Worm (Caenorhabditis elegans) whole organism, L1 larva: ENCODE measurements around the gene kbp-1.

Experiments
- C04F5.9 ChIP-seq: sonication (generic microtip); optimal IDR thresholded peaks from 2 replicates; lab custom pipeline; 2016; ENCODE audit warnings: missing genetic modification characterization, missing compliant biosample characterization
- C16A3.4 ChIP-seq: fragments of 150-350 bp; optimal IDR thresholded peaks from 2 replicates; lab custom pipeline; 2014; ENCODE audit warnings: missing biosample characterization, missing genetic modification characterization
- C34B4.2 ChIP-seq: sonication (generic microtip); optimal IDR thresholded peaks from 2 replicates; lab custom pipeline; 2017; ENCODE audit warnings: mild to moderate bottlenecking, missing genetic modification characterization, missing compliant biosample characterization
- Y116A8C.19 ChIP-seq: sonication (generic microtip); optimal IDR thresholded peaks from 2 replicates; lab custom pipeline; 2016; ENCODE audit warnings: missing compliant biosample characterization, missing genetic modification characterization, borderline replicate concordance
- alr-1 ChIP-seq: fragments of 200-800 bp; sonication (Bioruptor generic); optimal IDR thresholded peaks from 2 replicates; lab custom pipeline; 2018; ENCODE audit warnings: borderline replicate concordance, mild to moderate bottlenecking, missing genetic modification characterization, missing compliant biosample characterization
- aly-2 ChIP-seq: fragments of 150-350 bp; optimal IDR thresholded peaks from 2 replicates; lab custom pipeline; 2014; ENCODE audit warnings: missing biosample characterization, missing genetic modification characterization
- blmp-1 ChIP-seq: fragments of 150-350 bp; optimal IDR thresholded peaks from 2 replicates; lab custom pipeline; 2014; ENCODE audit warnings: missing biosample characterization, missing genetic modification characterization
- ceh-8 ChIP-seq: fragments of 200-800 bp; sonication (Bioruptor generic); optimal IDR thresholded peaks from 2 replicates; lab custom pipeline; 2018; ENCODE audit warnings: mild to moderate bottlenecking, missing genetic modification characterization, moderate library complexity, missing compliant biosample characterization
- ceh-88 ChIP-seq: fragments of 200-800 bp; sonication (Bioruptor generic); IDR thresholded peaks from 2 replicates; pipeline ENCODE4 v1.3.6; 2022; ENCODE audit warnings: missing genetic modification characterization, missing compliant biosample characterization
- ceh-90 ChIP-seq: sonication (generic microtip); optimal IDR thresholded peaks from 2 replicates; lab custom pipeline; 2016; ENCODE audit warnings: missing genetic modification characterization, missing compliant biosample characterization
- efl-1 ChIP-seq, 4 experiments: fragments of 150-350 bp; optimal IDR thresholded peaks in 3 of 4; peaks in 1 of 4; 1 replicate in 1 of 4; 2 replicates in 3 of 4; lab custom pipeline; 2014; ENCODE audit warnings: missing biosample characterization in 2 of 4, missing genetic modification characterization in 2 of 4, missing genetic modification reagents in 2 of 4
- efl-3 ChIP-seq: fragments of 200-800 bp; sonication (Bioruptor generic); optimal IDR thresholded peaks from 2 replicates; lab custom pipeline; 2018; ENCODE audit warnings: mild to moderate bottlenecking, missing genetic modification characterization, missing compliant biosample characterization
- egl-13 ChIP-seq: sonication (generic microtip); optimal IDR thresholded peaks from 2 replicates; lab custom pipeline; 2016; ENCODE audit warnings: missing genotype, missing genetic modification reagents, missing genetic modification characterization, missing compliant biosample characterization
- egl-27 ChIP-seq, 2 experiments: fragments of 150-350 bp in 1 of 2; sonication (generic microtip); optimal IDR thresholded peaks; 3 replicates each; lab custom pipeline; 2017 to 2018; ENCODE audit warnings: missing biosample characterization in 2 of 2, missing genetic modification characterization in 2 of 2, missing genetic modification reagents in 2 of 2
- elt-2 ChIP-seq: sonication (generic microtip); optimal IDR thresholded peaks from 2 replicates; lab custom pipeline; 2016; ENCODE audit warnings: missing genetic modification characterization, mild to moderate bottlenecking, inconsistent platforms, missing compliant biosample characterization, missing genetic modification reagents
- elt-3 ChIP-seq, 6 experiments: fragments of 150-350 bp in 1 of 6; sonication (generic microtip); optimal IDR thresholded peaks; 2 replicates each; lab custom pipeline; 2017 to 2018; ENCODE audit warnings: missing biosample characterization in 6 of 6, missing genetic modification characterization in 6 of 6, inconsistent platforms in 1 of 6
- ets-5 ChIP-seq: fragments of 200-800 bp; sonication (Bioruptor generic); IDR thresholded peaks from 2 replicates; pipeline ENCODE4 v1.3.6; 2022; ENCODE audit warnings: missing genetic modification characterization, missing compliant biosample characterization
- fkh-10 ChIP-seq: sonication (generic microtip); optimal IDR thresholded peaks from 2 replicates; lab custom pipeline; 2017; ENCODE audit warnings: missing biosample characterization, missing genetic modification reagents, missing genetic modification characterization
- fkh-8 ChIP-seq: sonication (generic microtip); optimal IDR thresholded peaks from 2 replicates; lab custom pipeline; 2016; ENCODE audit warnings: mild to moderate bottlenecking, missing genetic modification characterization, missing compliant biosample characterization
- fos-1 ChIP-seq: fragments of 150-350 bp; optimal IDR thresholded peaks from 2 replicates; lab custom pipeline; 2014; ENCODE audit warnings: missing biosample characterization, missing genetic modification characterization
- hpl-2 ChIP-seq: fragments of 150-350 bp; optimal IDR thresholded peaks from 2 replicates; lab custom pipeline; 2014; ENCODE audit warnings: missing biosample characterization, missing genetic modification reagents, missing genetic modification characterization
- lin-14 ChIP-seq: fragments of 200-800 bp; sonication (Bioruptor generic); optimal IDR thresholded peaks from 2 replicates; lab custom pipeline; 2018; ENCODE audit warnings: mild to moderate bottlenecking, missing genetic modification characterization, moderate library complexity, missing compliant biosample characterization
- lin-15B ChIP-seq: fragments of 150-350 bp; sonication (generic microtip); optimal IDR thresholded peaks from 3 replicates; lab custom pipeline; 2014; ENCODE audit warnings: missing biosample characterization, missing genetic modification characterization
- lin-35 ChIP-seq, 2 experiments: fragments of 150-350 bp; optimal IDR thresholded peaks; 2 replicates each; lab custom pipeline; 2014; ENCODE audit warnings: missing biosample characterization in 2 of 2, missing genetic modification characterization in 2 of 2, missing genetic modification reagents in 2 of 2
- lin-39 ChIP-seq: fragments of 150-350 bp; optimal IDR thresholded peaks from 2 replicates; lab custom pipeline; 2014; ENCODE audit warnings: missing biosample characterization, missing genetic modification reagents, missing genetic modification characterization
- lsy-2 ChIP-seq, 2 experiments: fragments of 150-350 bp; optimal IDR thresholded peaks; 2 replicates each; lab custom pipeline; 2014; ENCODE audit warnings: missing biosample characterization in 2 of 2, missing genetic modification characterization in 2 of 2
- mep-1 ChIP-seq: fragments of 150-350 bp; optimal IDR thresholded peaks from 2 replicates; lab custom pipeline; 2014; ENCODE audit warnings: missing biosample characterization, missing genetic modification characterization
- nhr-12 ChIP-seq: sonication (generic microtip); optimal IDR thresholded peaks from 2 replicates; lab custom pipeline; 2017; ENCODE audit warnings: missing biosample characterization, missing genetic modification characterization
- nhr-19 ChIP-seq: fragments of 200-800 bp; sonication (Bioruptor generic); conservative IDR thresholded peaks from 2 replicates; pipeline ENCODE4 v1.3.6; 2022; ENCODE audit warnings: missing genetic modification characterization, missing compliant biosample characterization
- nhr-237 ChIP-seq: fragments of 150-350 bp; optimal IDR thresholded peaks from 2 replicates; lab custom pipeline; 2014; ENCODE audit warnings: missing biosample characterization, missing genetic modification characterization
- nhr-47 ChIP-seq: sonication (generic microtip); optimal IDR thresholded peaks from 2 replicates; lab custom pipeline; 2016; ENCODE audit warnings: mild to moderate bottlenecking, missing genetic modification characterization, moderate library complexity, missing compliant biosample characterization
- nhr-71 ChIP-seq: sonication (generic microtip); optimal IDR thresholded peaks from 2 replicates; lab custom pipeline; 2016; ENCODE audit warnings: mild to moderate bottlenecking, missing genetic modification characterization, moderate library complexity, missing compliant biosample characterization
- nhr-84 ChIP-seq: sonication (generic microtip); optimal IDR thresholded peaks from 2 replicates; lab custom pipeline; 2017; ENCODE audit warnings: missing biosample characterization, missing genetic modification characterization
- nhr-85 ChIP-seq: sonication (generic microtip); peaks from one replicate; lab custom pipeline; 2016; ENCODE audit warnings: missing genetic modification characterization, inconsistent platforms, missing compliant biosample characterization
- nhr-90 ChIP-seq: sonication (generic microtip); optimal IDR thresholded peaks from 2 replicates; lab custom pipeline; 2016; ENCODE audit warnings: mild to moderate bottlenecking, missing genetic modification characterization, missing compliant biosample characterization; ENCODE audit not compliant: poor library complexity
- pqm-1 ChIP-seq: sonication (generic microtip); optimal IDR thresholded peaks from 3 replicates; lab custom pipeline; 2017; ENCODE audit warnings: missing biosample characterization, missing genetic modification characterization
- rnt-1 ChIP-seq: sonication (generic microtip); optimal IDR thresholded peaks from 2 replicates; lab custom pipeline; 2016; ENCODE audit warnings: mild to moderate bottlenecking, missing genetic modification characterization, moderate library complexity, missing compliant biosample characterization
- snpc-4 ChIP-seq: fragments of 150-350 bp; optimal IDR thresholded peaks from 2 replicates; lab custom pipeline; 2014; ENCODE audit warnings: missing biosample characterization, missing genetic modification characterization
- snu-23 ChIP-seq: sonication (generic microtip); optimal IDR thresholded peaks from 2 replicates; lab custom pipeline; 2016; ENCODE audit warnings: missing genetic modification characterization, missing compliant biosample characterization
- sup-37 ChIP-seq: fragments of 200-800 bp; sonication (Bioruptor generic); optimal IDR thresholded peaks from 2 replicates; lab custom pipeline; 2018; ENCODE audit warnings: mild to moderate bottlenecking, missing genetic modification characterization, missing compliant biosample characterization
- swsn-7 ChIP-seq: sonication (generic microtip); optimal IDR thresholded peaks from 2 replicates; lab custom pipeline; 2016; ENCODE audit warnings: missing genetic modification characterization, missing compliant biosample characterization
- tbx-2 ChIP-seq: sonication (generic microtip); optimal IDR thresholded peaks from 2 replicates; lab custom pipeline; 2016; ENCODE audit warnings: missing genetic modification characterization, missing compliant biosample characterization
- unc-130 ChIP-seq: fragments of 150-350 bp; optimal IDR thresholded peaks from 2 replicates; lab custom pipeline; 2017; ENCODE audit warnings: missing biosample characterization, missing genetic modification characterization, inconsistent platforms
- unc-30 ChIP-seq: sonication (generic microtip); optimal IDR thresholded peaks from 2 replicates; lab custom pipeline; 2017; ENCODE audit warnings: missing biosample characterization, missing genetic modification characterization
- unc-62 ChIP-seq: fragments of 150-350 bp; optimal IDR thresholded peaks from 2 replicates; lab custom pipeline; 2014; ENCODE audit warnings: missing biosample characterization, missing genetic modification reagents, missing genetic modification characterization
- vab-15 ChIP-seq: sonication (generic microtip); optimal IDR thresholded peaks from 2 replicates; lab custom pipeline; 2017; ENCODE audit warnings: missing genotype, mild to moderate bottlenecking, missing genetic modification characterization, missing compliant biosample characterization
- xbp-1 ChIP-seq: sonication (generic microtip); optimal IDR thresholded peaks from 2 replicates; lab custom pipeline; 2016; ENCODE audit warnings: missing genetic modification characterization, missing compliant biosample characterization
- zip-4 ChIP-seq: fragments of 200-800 bp; sonication (Bioruptor generic); optimal IDR thresholded peaks from 2 replicates; lab custom pipeline; 2018; ENCODE audit warnings: mild to moderate bottlenecking, missing genetic modification characterization, moderate library complexity, missing compliant biosample characterization

kbp-1 gene

ce11 chrIII:6863901-6864300 is 5.5 kb upstream of the kbp-1 start, which contains the start of gene sma-3:
Gene sma-3, minus strand, starts transcription at chrIII:6863968.
- TF ChIP-seq lin-14 (GFP tag; lab: Kevin White, UChicago) (peak; percentile 64), efl-3 (GFP tag; lab: Kevin White, UChicago) (no peak), xbp-1 (tag; lab: Kevin White, UChicago) (no peak), snu-23 (peak; percentile 3), nhr-71 (no peak), efl-1 (optimal IDR thresholded peaks at IDR 0.05; lab: Kevin White, UChicago) (no peak), efl-1 (GFP tag; optimal IDR thresholded peaks at IDR 0.05 in 1 of 2; lab: Kevin White, UChicago) (peak in 1 of 2 experiments; percentile 74), nhr-12 (tag; lab: Kevin White, UChicago) (no peak), lsy-2 (tag; optimal IDR thresholded peaks at IDR 0.05; lab: Kevin White, UChicago) (peak in 1 of 2 experiments; percentile 16), lin-35 (GFP tag; optimal IDR thresholded peaks at IDR 0.05; lab: Kevin White, UChicago) (peak in 1 of 2 experiments; percentile 22), elt-3 (tag; optimal IDR thresholded peaks at IDR 0.05; lab: Kevin White, UChicago) (peak in 3 of 6 experiments; percentile 18 to 81 (median 19)), mep-1 (peak; percentile 7), blmp-1 (peak; percentile 96), elt-2 (tag; lab: Kevin White, UChicago) (peak; percentile 10)

ce11 chrIII:6869996-6870395 is 563 bp downstream of the kbp-1 start, which contains the start of gene K04C2.8:
Gene K04C2.8, plus strand, starts transcription at chrIII:6870296.
- TF ChIP-seq ceh-88 (GFP tag; lab: Robert Waterston, UW) (no peak), efl-3 (GFP tag; lab: Kevin White, UChicago) (no peak), aly-2 (no peak), snpc-4 (tag; lab: Kevin White, UChicago) (no peak), egl-27 (tag; optimal IDR thresholded peaks at IDR 0.05; lab: Kevin White, UChicago) (no peak), unc-30 (tag; lab: Kevin White, UChicago) (no peak), nhr-90 (no peak), ets-5 (GFP tag; lab: Robert Waterston, UW) (no peak), C16A3.4 (no peak), fos-1 (tag; lab: Kevin White, UChicago) (no peak), fkh-10 (GFP tag; lab: Kevin White, UChicago) (no peak), nhr-85 (tag; lab: Kevin White, UChicago) (no peak), nhr-237 (tag; lab: Kevin White, UChicago) (no peak)

ce11 chrIII:6871067-6871466 is 1.6 kb downstream of the kbp-1 start:
- no peak for TF ChIP-seq lin-15B
- no peak for TF ChIP-seq ceh-90 (tag; lab: Kevin White, UChicago)
- no peak for TF ChIP-seq snpc-4 (tag; lab: Kevin White, UChicago)
- no peak for TF ChIP-seq zip-4 (GFP tag; lab: Kevin White, UChicago)
- no peak for TF ChIP-seq sup-37
- TF ChIP-seq unc-62 (GFP tag; lab: Kevin White, UChicago) = no peak
- TF ChIP-seq lin-39 (tag; lab: Kevin White, UChicago) = no peak
- TF ChIP-seq Y116A8C.19 (tag; lab: Kevin White, UChicago) = no peak
- TF ChIP-seq lsy-2 (tag; optimal IDR thresholded peaks at IDR 0.05; lab: Kevin White, UChicago) = peak; percentile 47 to 62
- no peak for TF ChIP-seq pqm-1 (tag; lab: Kevin White, UChicago)
- no peak for TF ChIP-seq C04F5.9 (tag; lab: Kevin White, UChicago)
- TF ChIP-seq vab-15 = no peak
- no peak for TF ChIP-seq hpl-2 (GFP tag; lab: Kevin White, UChicago)
- peak; percentile 95 for TF ChIP-seq nhr-71
- no peak for TF ChIP-seq alr-1 (tag; lab: Kevin White, UChicago)
- TF ChIP-seq efl-3 (GFP tag; lab: Kevin White, UChicago) = no peak
- peak; percentile 74 for TF ChIP-seq rnt-1 (tag; lab: Kevin White, UChicago)
- TF ChIP-seq nhr-84 (tag; lab: Kevin White, UChicago) = no peak
- TF ChIP-seq tbx-2 (tag; lab: Kevin White, UChicago) = no peak
- TF ChIP-seq aly-2 = no peak
- TF ChIP-seq snu-23 = peak; percentile 59
- peak; percentile 72 for TF ChIP-seq nhr-19 (GFP tag; lab: Robert Waterston, UW)
- TF ChIP-seq swsn-7 (tag; lab: Kevin White, UChicago) = peak; percentile 8
- TF ChIP-seq nhr-47 = peak; percentile 9
- no peak for TF ChIP-seq C34B4.2 (tag; lab: Kevin White, UChicago)
- peak; percentile 20 for TF ChIP-seq xbp-1 (tag; lab: Kevin White, UChicago)
- no peak for TF ChIP-seq elt-3 (tag; optimal IDR thresholded peaks at IDR 0.05; lab: Kevin White, UChicago)
- TF ChIP-seq unc-130 (tag; lab: Kevin White, UChicago) = peak; percentile 80
- TF ChIP-seq ceh-8 (GFP tag; lab: Kevin White, UChicago) = no peak
- TF ChIP-seq egl-13 (tag; lab: Kevin White, UChicago) = no peak
- no peak for TF ChIP-seq fkh-10 (GFP tag; lab: Kevin White, UChicago)
- TF ChIP-seq fkh-8 = peak; percentile 48
- TF ChIP-seq lin-14 (GFP tag; lab: Kevin White, UChicago) = peak; percentile 66
